Fruit fly (Drosophila melanogaster) whole organism, embryonic: Measurements from ENCODE around the gene scaf6.

Experiments
- Atf3 ChIP-seq: fragments of 200-800 bp; sonication (Bioruptor generic); optimal IDR thresholded peaks from 3 replicates; lab custom pipeline; 2016; ENCODE audit warnings: missing biosample characterization, missing genetic modification characterization
- B-H2 ChIP-seq: fragments of 200-800 bp; sonication (Bioruptor generic); optimal IDR thresholded peaks from 2 replicates; lab custom pipeline; 2018; ENCODE audit warnings: missing biosample characterization, mild to moderate bottlenecking, missing genetic modification characterization
- CG11504 ChIP-seq: fragments of 200-800 bp; sonication (Bioruptor generic); optimal IDR thresholded peaks from 3 replicates; lab custom pipeline; 2019; ENCODE audit warnings: missing biosample characterization, mild to moderate bottlenecking, missing genetic modification characterization, moderate library complexity
- CG11560 ChIP-seq: fragments of 200-800 bp; sonication (Bioruptor generic); IDR thresholded peaks from 3 replicates; pipeline ENCODE4 v1.3.6; 2022; ENCODE audit warnings: missing biosample characterization, missing genetic modification characterization
- CG13287 ChIP-seq: fragments of 200-800 bp; sonication (Bioruptor generic); IDR thresholded peaks from 2 replicates; pipeline ENCODE4 v1.3.6; 2022; ENCODE audit warnings: missing biosample characterization, missing genetic modification characterization; ENCODE audit not compliant: partially characterized antibody
- CG13296 ChIP-seq: fragments of 200-800 bp; sonication (Bioruptor generic); optimal IDR thresholded peaks from 3 replicates; lab custom pipeline; 2018; ENCODE audit warnings: missing biosample characterization, mild to moderate bottlenecking, missing genetic modification characterization
- CG14965 ChIP-seq: fragments of 200-800 bp; sonication (Bioruptor generic); optimal IDR thresholded peaks from 2 replicates; lab custom pipeline; 2016; ENCODE audit warnings: missing biosample characterization, missing genetic modification characterization, borderline replicate concordance
- CG15073 ChIP-seq: fragments of 200-800 bp; sonication (Bioruptor generic); optimal IDR thresholded peaks from 2 replicates; lab custom pipeline; 2016; ENCODE audit warnings: missing biosample characterization, missing genetic modification characterization
- CG18011 ChIP-seq: fragments of 200-800 bp; sonication (Bioruptor generic); optimal IDR thresholded peaks from 2 replicates; lab custom pipeline; 2017; ENCODE audit warnings: missing biosample characterization, missing genetic modification characterization, mild to moderate bottlenecking, moderate library complexity, missing genotype
- CG2875 ChIP-seq: fragments of 200-800 bp; sonication (Bioruptor generic); optimal IDR thresholded peaks from 2 replicates; lab custom pipeline; 2017; ENCODE audit warnings: missing biosample characterization, mild to moderate bottlenecking, missing genetic modification characterization, missing genetic modification reagents
- CG3407 ChIP-seq: fragments of 200-800 bp; sonication (Bioruptor generic); optimal IDR thresholded peaks from 2 replicates; lab custom pipeline; 2018; ENCODE audit warnings: missing biosample characterization, mild to moderate bottlenecking, missing genetic modification characterization
- CG3726 ChIP-seq: fragments of 200-800 bp; sonication (Bioruptor generic); IDR thresholded peaks from 3 replicates; pipeline ENCODE4, ENCODE4 v1.3.6; 2022; ENCODE audit warnings: missing biosample characterization, missing genetic modification characterization
- CG4404 ChIP-seq: fragments of 200-800 bp; sonication (Bioruptor generic); IDR thresholded peaks from 2 replicates; pipeline ENCODE4 v1.3.6; 2022; ENCODE audit warnings: missing biosample characterization, missing genetic modification characterization
- CG6854 ChIP-seq: fragments of 200-800 bp; sonication (Bioruptor generic); optimal IDR thresholded peaks from 3 replicates; lab custom pipeline; 2017; ENCODE audit warnings: missing biosample characterization, mild to moderate bottlenecking, missing genetic modification characterization
- CG7963 ChIP-seq: fragments of 200-800 bp; sonication (Bioruptor generic); IDR thresholded peaks from 3 replicates; pipeline ENCODE4 v1.3.6; 2022; ENCODE audit warnings: missing biosample characterization, missing genetic modification characterization; ENCODE audit not compliant: partially characterized antibody
- CG8359 ChIP-seq: fragments of 200-800 bp; sonication (Bioruptor generic); optimal IDR thresholded peaks from 2 replicates; lab custom pipeline; 2017; ENCODE audit warnings: missing biosample characterization, mild to moderate bottlenecking, missing genetic modification characterization, borderline replicate concordance
- CG8924 ChIP-seq: fragments of 200-800 bp; optimal IDR thresholded peaks from 3 replicates; lab custom pipeline; 2019; ENCODE audit warnings: missing biosample characterization, mild to moderate bottlenecking, missing genetic modification characterization, moderate library complexity
- CG9215 ChIP-seq: fragments of 200-800 bp; sonication (Bioruptor generic); IDR thresholded peaks from 2 replicates; pipeline ENCODE4 v1.3.6; 2022; ENCODE audit warnings: missing biosample characterization, missing genetic modification characterization
- CHES-1-like ChIP-seq: fragments of 200-800 bp; sonication (Bioruptor generic); optimal IDR thresholded peaks from 2 replicates; lab custom pipeline; 2016; ENCODE audit warnings: missing biosample characterization, missing genetic modification characterization
- Dp ChIP-seq: fragments of 200-800 bp; sonication (Bioruptor generic); optimal IDR thresholded peaks from 2 replicates; lab custom pipeline; 2018; ENCODE audit warnings: missing biosample characterization, mild to moderate bottlenecking, missing genetic modification characterization, moderate library complexity
- Fer2 ChIP-seq: fragments of 200-800 bp; sonication (Bioruptor generic); optimal IDR thresholded peaks from 2 replicates; lab custom pipeline; 2018; ENCODE audit warnings: missing biosample characterization, mild to moderate bottlenecking, missing genetic modification characterization, moderate library complexity
- HHEX ChIP-seq: fragments of 200-800 bp; sonication (Bioruptor generic); optimal IDR thresholded peaks from 3 replicates; lab custom pipeline; 2017; ENCODE audit warnings: missing biosample characterization, mild to moderate bottlenecking, missing genetic modification characterization, missing genetic modification reagents
- Hand ChIP-seq: fragments of 200-800 bp; sonication (Bioruptor generic); optimal IDR thresholded peaks from 2 replicates; lab custom pipeline; 2017; ENCODE audit warnings: mild to moderate bottlenecking, missing biosample characterization, missing genetic modification reagents, missing genetic modification characterization
- HmgD ChIP-seq: fragments of 200-800 bp; sonication (Bioruptor generic); optimal IDR thresholded peaks from 3 replicates; lab custom pipeline; 2016; ENCODE audit warnings: missing biosample characterization, missing genetic modification characterization
- Kr ChIP-seq: fragments of 200-800 bp; sonication (Bioruptor generic); optimal IDR thresholded peaks from 2 replicates; lab custom pipeline; 2017; ENCODE audit warnings: missing biosample characterization, mild to moderate bottlenecking, missing genetic modification characterization
- Med ChIP-seq: fragments of 200-800 bp; sonication (Bioruptor generic); peaks from one replicate; lab custom pipeline; 2016; ENCODE audit warnings: missing biosample characterization, missing genetic modification characterization, mild to moderate bottlenecking, inconsistent platforms, moderate library complexity
- Oli ChIP-seq: fragments of 200-800 bp; sonication (Bioruptor generic); optimal IDR thresholded peaks from 2 replicates; lab custom pipeline; 2018; ENCODE audit warnings: missing biosample characterization, mild to moderate bottlenecking, missing genetic modification characterization, moderate library complexity
- Pdp1 ChIP-seq, 2 experiments: fragments of 200-800 bp; sonication (Bioruptor generic); optimal IDR thresholded peaks; 3 replicates each; lab custom pipeline; 2016; ENCODE audit warnings: missing biosample characterization in 2 of 2, missing genetic modification characterization in 2 of 2, mild to moderate bottlenecking in 1 of 2, moderate library complexity in 1 of 2
- Scr ChIP-seq: fragments of 200-800 bp; sonication (Bioruptor generic); IDR thresholded peaks from 2 replicates; pipeline ENCODE4 v1.3.6; 2022; ENCODE audit warnings: missing biosample characterization, missing genetic modification characterization; ENCODE audit not compliant: partially characterized antibody
- Side ChIP-seq: fragments of 200-800 bp; sonication (Bioruptor generic); optimal IDR thresholded peaks from 2 replicates; lab custom pipeline; 2016; ENCODE audit warnings: missing biosample characterization, missing genetic modification characterization
- Sox100B ChIP-seq: fragments of 200-800 bp; sonication (Bioruptor generic); optimal IDR thresholded peaks from 3 replicates; lab custom pipeline; 2018; ENCODE audit warnings: missing biosample characterization, mild to moderate bottlenecking, missing genetic modification characterization
- YL-1 ChIP-seq: fragments of 200-800 bp; sonication (Bioruptor generic); optimal IDR thresholded peaks from 3 replicates; lab custom pipeline; 2017; ENCODE audit warnings: missing biosample characterization, mild to moderate bottlenecking, missing genetic modification characterization
- ab ChIP-seq: fragments of 200-800 bp; sonication (Bioruptor generic); optimal IDR thresholded peaks from 2 replicates; lab custom pipeline; 2016; ENCODE audit warnings: missing biosample characterization, missing genetic modification characterization
- aop ChIP-seq: fragments of 200-800 bp; sonication (Bioruptor generic); IDR thresholded peaks from 2 replicates; pipeline ENCODE4 v1.3.6; 2022; ENCODE audit warnings: missing biosample characterization, missing genetic modification characterization
- ase ChIP-seq: fragments of 200-800 bp; sonication (Bioruptor generic); IDR thresholded peaks from 3 replicates; pipeline ENCODE4 v1.3.6; 2022; ENCODE audit warnings: missing biosample characterization, missing genetic modification characterization
- bsh ChIP-seq, 2 experiments: fragments of 200-800 bp; sonication (Bioruptor generic); optimal IDR thresholded peaks; 2 replicates each; lab custom pipeline; 2017 to 2018; ENCODE audit warnings: mild to moderate bottlenecking in 2 of 2, missing biosample characterization in 2 of 2, missing genetic modification characterization in 2 of 2, moderate library complexity in 1 of 2
- cad ChIP-seq: fragments of >200 bp; optimal IDR thresholded peaks from 2 replicates; lab custom pipeline; 2017; ENCODE audit warnings: missing biosample characterization, missing genetic modification characterization
- ci ChIP-seq: fragments of 200-800 bp; sonication (Bioruptor generic); IDR thresholded peaks from 3 replicates; pipeline ENCODE4 v1.3.6; 2022; ENCODE audit warnings: missing biosample characterization, missing genetic modification characterization
- danr ChIP-seq: fragments of 200-800 bp; sonication (Bioruptor generic); IDR thresholded peaks from 2 replicates; pipeline ENCODE4 v1.3.6; 2022; ENCODE audit warnings: missing biosample characterization, missing genetic modification characterization
- lov ChIP-seq, 2 experiments: fragments of 200-800 bp in 1 of 2; fragments of >200 bp in 1 of 2; sonication (Bioruptor generic) in 1 of 2; IDR thresholded peaks in 1 of 2; optimal IDR thresholded peaks in 1 of 2; 2 replicates in 1 of 2; 3 replicates in 1 of 2; pipeline versions ENCODE4 v1.3.6 to Lab custom; 2017 to 2022; ENCODE audit warnings: missing biosample characterization in 1 of 2, missing genetic modification characterization in 1 of 2
- slbo ChIP-seq: fragments of 200-800 bp; sonication (Bioruptor generic); IDR thresholded peaks from 2 replicates; pipeline ENCODE4 v1.3.6; 2022; ENCODE audit warnings: missing biosample characterization, missing genetic modification characterization
- ssp ChIP-seq: fragments of 200-800 bp; sonication (Bioruptor generic); IDR thresholded peaks from 2 replicates; pipeline ENCODE4 v1.3.6; 2022; ENCODE audit warnings: missing biosample characterization, missing genetic modification characterization
- sug ChIP-seq: fragments of 200-800 bp; optimal IDR thresholded peaks from 2 replicates; lab custom pipeline; 2019; ENCODE audit warnings: missing biosample characterization, mild to moderate bottlenecking, missing genetic modification characterization, moderate library complexity
- tap ChIP-seq: fragments of 200-800 bp; optimal IDR thresholded peaks from 3 replicates; lab custom pipeline; 2019; ENCODE audit warnings: missing biosample characterization, mild to moderate bottlenecking, missing genetic modification characterization, moderate library complexity
- unpg ChIP-seq: fragments of 200-800 bp; sonication (Bioruptor generic); optimal IDR thresholded peaks from 3 replicates; lab custom pipeline; 2018; ENCODE audit warnings: missing biosample characterization, mild to moderate bottlenecking, missing genetic modification characterization, moderate library complexity
- zen ChIP-seq: fragments of 200-800 bp; sonication (Bioruptor generic); optimal IDR thresholded peaks from 3 replicates; lab custom pipeline; 2018; ENCODE audit warnings: missing biosample characterization, mild to moderate bottlenecking, missing genetic modification characterization, moderate library complexity
- zen2 ChIP-seq: fragments of 200-800 bp; sonication (Bioruptor generic); IDR thresholded peaks from 3 replicates; pipeline ENCODE4 v1.3.6; 2022; ENCODE audit warnings: missing biosample characterization, missing genetic modification characterization; ENCODE audit not compliant: partially characterized antibody

scaf6 gene

dm6 chr3L:17012017-17012719 is 30.2 kb downstream of the scaf6 start, which contains the start of gene CG3764 (continued):
- peak; percentile 34 for TF ChIP-seq CG14965 (GFP tag; lab: Kevin White, UChicago)
- TF ChIP-seq Oli, result peak; percentile 43
- no peak for TF ChIP-seq ab (GFP tag; lab: Kevin White, UChicago)
- peak; percentile 72 for TF ChIP-seq CG11504
- peak; percentile 61 to 74 for TF ChIP-seq Pdp1 (GFP tag; optimal IDR thresholded peaks at IDR 0.05; lab: Kevin White, UChicago)
- TF ChIP-seq Sox100B (GFP tag; lab: Kevin White, UChicago), result no peak
- peak; percentile 89 for TF ChIP-seq CG3407 (GFP tag; lab: Kevin White, UChicago)
- TF ChIP-seq ssp, result no peak
- peak; percentile 42; the same call in 1 of the 2 replicates for TF ChIP-seq danr
- TF ChIP-seq Scr (GFP tag; lab: Robert Waterston, UW), result peak; percentile 44; the same call in 1 of the 2 replicates
- TF ChIP-seq CG15073 (GFP tag; lab: Kevin White, UChicago), result no peak
- peak; percentile 67 for TF ChIP-seq Hand (GFP tag; lab: Kevin White, UChicago)
- peak; percentile 86 for TF ChIP-seq B-H2 (GFP tag; lab: Kevin White, UChicago)
- TF ChIP-seq CG13296 (GFP tag; lab: Kevin White, UChicago), result peak; percentile 89
- TF ChIP-seq bsh (GFP tag; optimal IDR thresholded peaks at IDR 0.05; lab: Kevin White, UChicago), result peak; percentile 24 to 69
- TF ChIP-seq Atf3 (GFP tag; lab: Kevin White, UChicago), result peak; percentile 69
- TF ChIP-seq CG13287 (GFP tag; lab: Robert Waterston, UW), result peak; percentile 61
- peak; percentile 98 for TF ChIP-seq Med
- peak; percentile 36 for TF ChIP-seq Kr (GFP tag; lab: Kevin White, UChicago)
- TF ChIP-seq ase (GFP tag; lab: Robert Waterston, UW), result 0 out of 3 replicates have a peak, but pooled peaks have one; percentile 27
- no peak for TF ChIP-seq CG9215 (GFP tag; lab: Robert Waterston, UW)
- peak; percentile 66 for TF ChIP-seq CG8359 (GFP tag; lab: Kevin White, UChicago)
- TF ChIP-seq Side (GFP tag; lab: Kevin White, UChicago), result peak; percentile 77
- TF ChIP-seq cad (GFP tag; lab: Kevin White, UChicago), result no peak
- peak; percentile 55; the same call in 1 of the 2 replicates for TF ChIP-seq aop (GFP tag; lab: Robert Waterston, UW)
- TF ChIP-seq HmgD (GFP tag; lab: Kevin White, UChicago), result peak; percentile 76
- TF ChIP-seq slbo (GFP tag; lab: Robert Waterston, UW), result peak; percentile 60
- TF ChIP-seq Dp (GFP tag; lab: Kevin White, UChicago), result peak; percentile 77
- TF ChIP-seq CG18011 (GFP tag; lab: Kevin White, UChicago), result peak; percentile 46
- TF ChIP-seq tap (tag; lab: Kevin White, UChicago), result peak; percentile 76
- TF ChIP-seq YL-1 (GFP tag; lab: Kevin White, UChicago), result peak; percentile 96
- peak; percentile 92 for TF ChIP-seq CHES-1-like (GFP tag; lab: Kevin White, UChicago)
- peak; percentile 87 for TF ChIP-seq CG2875
- TF ChIP-seq CG4404, result peak; percentile 10; the same call in 1 of the 2 replicates
- TF ChIP-seq lov (optimal IDR thresholded peaks at IDR 0.05; lab: Kevin White, UChicago), result no peak
- TF ChIP-seq lov (GFP tag; IDR thresholded peaks at IDR 0.05; lab: Robert Waterston, UW), result peak; percentile 86
- no peak for TF ChIP-seq CG11560 (tag; lab: Robert Waterston, UW)
- peak; percentile 80 for TF ChIP-seq sug (tag; lab: Kevin White, UChicago)
- TF ChIP-seq CG8924, result peak; percentile 78
- peak; percentile 67 for TF ChIP-seq Fer2 (tag; lab: Kevin White, UChicago)
- TF ChIP-seq CG3726, result peak; percentile 48; the same call in 1 of the 3 replicates
- TF ChIP-seq HHEX (GFP tag; lab: Kevin White, UChicago), result peak; percentile 92
- peak; percentile 81 for TF ChIP-seq CG6854
- peak; percentile 46 for TF ChIP-seq zen
- no peak for TF ChIP-seq zen2 (GFP tag; lab: Robert Waterston, UW)
- TF ChIP-seq ci (GFP tag; lab: Robert Waterston, UW), result peak; percentile 93
- peak; percentile 63 for TF ChIP-seq unpg (GFP tag; lab: Kevin White, UChicago)
- TF ChIP-seq CG7963 (GFP tag; lab: Robert Waterston, UW), result no peak
